Worm (Caenorhabditis elegans): Measurements from ENCODE around the gene Y47G7B.2.
"Not testable (repeated sequence)": the region's sequence is repeated elsewhere in the genome, so short reads cannot be mapped to it uniquely, and the experiment has no call there.

DNA sequence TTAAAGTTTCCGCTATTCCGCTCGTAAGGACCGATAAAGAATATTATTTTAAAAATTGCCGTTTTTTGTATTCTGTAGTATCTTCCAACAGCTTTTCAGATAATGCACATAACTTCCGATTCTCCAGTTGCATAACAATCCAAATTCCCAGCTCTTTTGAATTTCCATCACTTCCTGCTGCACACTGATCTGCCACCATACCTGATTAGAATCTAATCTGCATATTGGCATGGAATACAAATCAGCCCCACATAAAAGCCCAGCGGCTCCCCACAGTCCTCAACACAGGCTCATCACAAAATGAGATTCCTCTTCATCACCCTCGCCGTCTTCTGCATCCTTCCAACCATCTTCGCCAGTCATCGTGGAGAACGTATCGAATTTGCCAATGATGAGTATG lies 19.2 kb downstream of the Y47G7B.2 start, which contains the start of gene nspf-2:
- TF ChIP-seq pha-4 (GFP tag; IDR thresholded peaks at IDR 0.05); pha-4 (tag; optimal IDR thresholded peaks at IDR 0.05); mep-1 (tag; optimal IDR thresholded peaks at IDR 0.05); unc-39 (tag; optimal IDR thresholded peaks at IDR 0.05); Y5F2A.4 (GFP tag; optimal IDR thresholded peaks at IDR 0.05); rbr-2 (tag; optimal IDR thresholded peaks at IDR 0.05); skn-1 (tag; optimal IDR thresholded peaks at IDR 0.05); nhr-237 (tag; optimal IDR thresholded peaks at IDR 0.05); nhr-76 (tag; optimal IDR thresholded peaks at IDR 0.05); nhr-6 (tag; optimal IDR thresholded peaks at IDR 0.05); zfp-2 (tag; optimal IDR thresholded peaks at IDR 0.05); arid-1 (GFP tag; conservative IDR thresholded peaks at IDR 0.05): not testable (repeated sequence)
